Worm (Caenorhabditis elegans): ENCODE measurements around the gene srx-28.

The srx-28 gene

DNA sequence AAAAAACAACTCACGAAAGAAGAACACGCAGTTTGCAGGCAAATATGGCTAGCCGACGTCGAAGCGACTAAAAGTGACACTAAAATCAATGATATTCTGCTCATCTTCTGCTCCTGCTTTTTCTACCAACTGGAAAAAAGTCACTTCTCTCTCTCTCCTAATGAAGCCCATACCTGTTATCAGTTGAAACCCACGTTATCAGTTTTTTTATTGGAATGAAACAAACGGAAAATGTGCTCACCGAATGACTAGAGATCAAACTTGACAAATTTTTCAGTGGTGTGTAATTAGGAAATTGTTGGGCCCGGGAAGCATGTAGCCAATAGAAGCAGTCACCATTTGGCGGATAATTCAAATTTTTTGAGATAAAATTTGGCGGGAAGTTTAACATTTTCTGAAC, 45.6 kb downstream of the srx-28 start, which contains the start of gene C24B9.3:
C24B9.3 (minus strand) TSS at position 171 of the 400 bp plus-strand sequence.
- TF ChIP-seq elt-2 (tag; optimal IDR thresholded peaks at IDR 0.05) (peak; percentile 29), K02D7.2 (tag; optimal IDR thresholded peaks at IDR 0.05) (no peak)

DNA sequence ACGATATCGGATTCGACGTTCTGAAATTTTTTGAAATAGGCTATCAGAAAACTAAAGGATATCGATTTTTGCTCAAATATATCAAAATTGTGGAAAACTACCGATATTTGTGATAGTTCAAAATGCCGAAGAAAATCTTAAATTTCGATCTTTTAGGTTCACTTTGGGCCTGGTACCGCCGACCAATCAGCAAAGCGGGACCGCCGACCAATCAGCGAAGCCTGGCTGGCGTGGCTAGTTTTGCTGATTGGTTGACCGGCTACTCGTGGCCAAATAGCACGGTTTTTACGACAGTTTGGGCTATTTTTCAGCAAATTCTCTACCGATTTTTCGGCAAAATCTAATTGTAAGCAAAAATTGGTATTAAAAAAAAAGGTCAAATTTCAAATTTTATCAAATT, 46.9 kb downstream of the srx-28 start:
- TF ChIP-seq hlh-15 (tag; optimal IDR thresholded peaks at IDR 0.05) (no peak), hlh-30 (tag; optimal IDR thresholded peaks at IDR 0.05; ENCODE audit: insufficient read depth) (no peak), nfya-1 (tag; optimal IDR thresholded peaks at IDR 0.05) (peak; percentile 54), pha-4 (tag; optimal IDR thresholded peaks at IDR 0.05) (no peak), ceh-2 (tag; optimal IDR thresholded peaks at IDR 0.05) (no peak)

DNA sequence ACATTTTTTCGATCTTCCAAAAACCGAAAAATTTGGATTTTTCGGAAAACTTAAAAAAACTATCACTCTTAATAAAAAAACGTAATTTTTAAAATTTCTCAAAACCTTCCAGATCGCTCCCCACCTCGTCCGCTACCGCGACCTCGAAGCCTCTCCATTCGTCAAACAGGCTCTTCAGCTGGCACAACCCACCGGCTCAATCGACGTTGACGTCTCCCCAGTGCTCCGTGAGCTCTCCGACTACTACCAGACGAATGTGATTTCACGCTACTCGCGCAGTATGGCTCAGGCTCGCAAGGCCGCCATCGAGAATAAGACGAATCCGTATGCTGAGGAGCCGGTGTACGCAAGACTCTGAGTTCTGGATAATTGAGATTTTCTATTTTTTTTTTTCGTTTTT, 50.7 kb downstream of the srx-28 start:
- TF ChIP-seq ceh-22 (tag; optimal IDR thresholded peaks at IDR 0.05) (no peak), sdc-2 (tag; optimal IDR thresholded peaks at IDR 0.05) (no peak), pat-9 (tag; optimal IDR thresholded peaks at IDR 0.05) (no peak), rnt-1 (tag; optimal IDR thresholded peaks at IDR 0.05) (no peak), F13H6.1 (tag; optimal IDR thresholded peaks at IDR 0.05) (no peak), ceh-14 (tag; optimal IDR thresholded peaks at IDR 0.05) (no peak), elt-2 (tag; optimal IDR thresholded peaks at IDR 0.05) (no peak), nfya-1 (tag; optimal IDR thresholded peaks at IDR 0.05) (no peak), tbx-7 (tag; optimal IDR thresholded peaks at IDR 0.05) (no peak), ceh-48 (tag; optimal IDR thresholded peaks at IDR 0.05) (no peak), sox-4 (tag; optimal IDR thresholded peaks at IDR 0.05) (no peak), ceh-19 (GFP tag; optimal IDR thresholded peaks at IDR 0.05) (no peak), C08G9.2 (tag; optimal IDR thresholded peaks at IDR 0.05) (no peak), unc-42 (tag; optimal IDR thresholded peaks at IDR 0.05) (no peak), pha-2 (tag; optimal IDR thresholded peaks at IDR 0.05) (no peak), syd-9 (tag; optimal IDR thresholded peaks at IDR 0.05) (no peak), pag-3 (tag; optimal IDR thresholded peaks at IDR 0.05; ENCODE audit: borderline replicate concordance) (no peak), fkh-6 (tag; optimal IDR thresholded peaks at IDR 0.05) (no peak), zip-5 (tag; optimal IDR thresholded peaks at IDR 0.05) (no peak)
